Worm (Caenorhabditis elegans): Measurements from ENCODE around the gene zig-3.

The zig-3 gene

ce11 chrX:7962056-7962485 is 31.5 kb downstream of the zig-3 start:
- TF ChIP-seq madf-10 (tag; optimal IDR thresholded peaks at IDR 0.05) (peak; percentile 19), nhr-90 (tag; optimal IDR thresholded peaks at IDR 0.05) (no peak), pha-4 (tag; optimal IDR thresholded peaks at IDR 0.05) (no peak), ztf-22 (GFP tag; optimal IDR thresholded peaks at IDR 0.05) (peak; percentile 86), atf-7 (tag; optimal IDR thresholded peaks at IDR 0.05) (peak; percentile 75), let-607 (tag; optimal IDR thresholded peaks at IDR 0.05) (peak; percentile 57 to 63), zim-3 (tag; optimal IDR thresholded peaks at IDR 0.05) (no peak), Y56A3A.18 (GFP tag; IDR thresholded peaks at IDR 0.05) (0 out of 2 replicates have a peak, but pooled peaks have one; percentile 46), ccch-3 (GFP tag; optimal IDR thresholded peaks at IDR 0.05) (no peak), ztf-26 (tag; optimal IDR thresholded peaks at IDR 0.05) (peak; percentile 32), snpc-4 (GFP tag; optimal IDR thresholded peaks at IDR 0.05) (no peak), snpc-4 (tag; optimal IDR thresholded peaks at IDR 0.05) (peak in 1 of 4 experiments; percentile 33), ets-4 (GFP tag; optimal IDR thresholded peaks at IDR 0.05) (peak; percentile 98), ama-1 (optimal IDR thresholded peaks at IDR 0.05) (no peak), ama-1 (GFP tag; optimal IDR thresholded peaks at IDR 0.05) (no peak), ceh-40 (GFP tag; IDR thresholded peaks at IDR 0.05) (no peak), nhr-120 (GFP tag; IDR thresholded peaks at IDR 0.05) (no peak), ztf-18 (tag; optimal IDR thresholded peaks at IDR 0.05) (peak; percentile 21), egrh-3 (GFP tag; IDR thresholded peaks at IDR 0.05) (peak; percentile 33; the same call in 1 of the 2 replicates), nhr-80 (tag; optimal IDR thresholded peaks at IDR 0.05) (peak; percentile 100), D2030.7 (GFP tag; IDR thresholded peaks at IDR 0.05) (no peak), pbrm-1 (GFP tag; IDR thresholded peaks at IDR 0.05) (no peak), lir-1 (GFP tag; conservative IDR thresholded peaks at IDR 0.05) (no peak), mxl-1 (tag; optimal IDR thresholded peaks at IDR 0.05) (no peak), cebp-2 (GFP tag; IDR thresholded peaks at IDR 0.05) (no peak), him-1 (tag; optimal IDR thresholded peaks at IDR 0.05) (no peak), ZK185.1 (tag; optimal IDR thresholded peaks at IDR 0.05; ENCODE audit: poor library complexity, severe bottlenecking) (no peak), ceh-58 (GFP tag; IDR thresholded peaks at IDR 0.05) (no peak), cebp-1 (GFP tag; IDR thresholded peaks at IDR 0.05) (0 out of 2 replicates have a peak, but pooled peaks have one; percentile 31), cebp-1 (tag; optimal IDR thresholded peaks at IDR 0.05) (peak; percentile 71), lsl-1 (GFP tag; optimal IDR thresholded peaks at IDR 0.05) (no peak), akir-1 (GFP tag; optimal IDR thresholded peaks at IDR 0.05) (no peak), gei-17 (GFP tag; optimal IDR thresholded peaks at IDR 0.05) (no peak), egl-44 (GFP tag; IDR thresholded peaks at IDR 0.05) (0 out of 2 replicates have a peak, but pooled peaks have one; percentile 40), sptf-2 (GFP tag; optimal IDR thresholded peaks at IDR 0.05) (no peak), let-526 (GFP tag; IDR thresholded peaks at IDR 0.05) (no peak), ztf-6 (GFP tag; IDR thresholded peaks at IDR 0.05) (no peak), mcd-1 (GFP tag; IDR thresholded peaks at IDR 0.05) (no peak), F22D6.2 (tag; optimal IDR thresholded peaks at IDR 0.05) (no peak), tlf-1 (GFP tag; optimal IDR thresholded peaks at IDR 0.05) (peak; percentile 50), F52B5.7 (tag; optimal IDR thresholded peaks at IDR 0.05) (no peak), lin-40 (tag; optimal IDR thresholded peaks at IDR 0.05) (peak; percentile 57), snpc-1.3 (tag; optimal IDR thresholded peaks at IDR 0.05; ENCODE audit: insufficient read depth) (no peak), B0019.2 (GFP tag; conservative IDR thresholded peaks at IDR 0.05) (no peak), zfh-2 (GFP tag; conservative IDR thresholded peaks at IDR 0.05) (peak; percentile 64; the same call in 1 of the 2 replicates), attf-5 (GFP tag; optimal IDR thresholded peaks at IDR 0.05) (peak; percentile 71), Y53F4B.3 (GFP tag; IDR thresholded peaks at IDR 0.05) (no peak), F57A8.1 (GFP tag; optimal IDR thresholded peaks at IDR 0.05) (no peak), Y67H2A.10 (GFP tag; conservative IDR thresholded peaks at IDR 0.05) (no peak), chd-7 (tag; optimal IDR thresholded peaks at IDR 0.05) (peak; percentile 34)

All from whole organism, young adult.